Fruit fly (Drosophila melanogaster) whole organism, adult: ENCODE data around the gene CG6431.

Source experiments
- CG11617 ChIP-seq: fragments of 200-800 bp; sonication (Bioruptor generic); optimal IDR thresholded peaks from 2 replicates; lab custom pipeline; 2017; ENCODE audit warnings: mild to moderate bottlenecking, missing biosample characterization, missing genetic modification reagents, missing genetic modification characterization
- CG12768 ChIP-seq: fragments of 200-800 bp; sonication (Bioruptor generic); optimal IDR thresholded peaks from 2 replicates; lab custom pipeline; 2017; ENCODE audit warnings: missing biosample characterization, missing genetic modification characterization, mild to moderate bottlenecking, moderate library complexity, missing genetic modification reagents
- CG14711 ChIP-seq: fragments of 200-800 bp; sonication (Bioruptor generic); optimal IDR thresholded peaks from 2 replicates; lab custom pipeline; 2018; ENCODE audit warnings: missing biosample characterization, mild to moderate bottlenecking, missing genetic modification characterization, moderate library complexity
- CG33017 ChIP-seq: fragments of 200-800 bp; sonication (Bioruptor generic); optimal IDR thresholded peaks from 2 replicates; lab custom pipeline; 2018; ENCODE audit warnings: missing biosample characterization, mild to moderate bottlenecking, missing genetic modification characterization, moderate library complexity
- CG7045 ChIP-seq: fragments of 200-800 bp; sonication (Bioruptor generic); optimal IDR thresholded peaks from 2 replicates; lab custom pipeline; 2017; ENCODE audit warnings: missing biosample characterization, mild to moderate bottlenecking, missing genetic modification characterization
- Mnt ChIP-seq: fragments of 200-800 bp; sonication (Bioruptor generic); optimal IDR thresholded peaks from 2 replicates; lab custom pipeline; 2016; ENCODE audit warnings: missing biosample characterization, mild to moderate bottlenecking, missing genetic modification characterization
- tj ChIP-seq: fragments of 200-800 bp; sonication (Bioruptor generic); optimal IDR thresholded peaks from 3 replicates; lab custom pipeline; 2017; ENCODE audit warnings: missing biosample characterization, mild to moderate bottlenecking, missing genetic modification characterization, moderate library complexity
- toe ChIP-seq: fragments of 200-800 bp; sonication (Bioruptor generic); optimal IDR thresholded peaks from 2 replicates; lab custom pipeline; 2016; ENCODE audit warnings: missing biosample characterization, missing genetic modification characterization

- no peak for TF ChIP-seq CG14711
- TF ChIP-seq CG12768 (GFP tag; lab: Kevin White, UChicago) = no peak
- no peak for TF ChIP-seq Mnt (GFP tag; lab: Kevin White, UChicago)
- no peak for TF ChIP-seq CG7045 (GFP tag; lab: Kevin White, UChicago)
- TF ChIP-seq tj (GFP tag; lab: Kevin White, UChicago) = no peak
- no peak for TF ChIP-seq CG33017 (tag; lab: Kevin White, UChicago)
- TF ChIP-seq CG11617 = no peak
- TF ChIP-seq toe (GFP tag; lab: Kevin White, UChicago) = no peak
Observed at dm6 chr2L:10711221-10711620, 12.8 kb upstream of the CG6431 start.
